Worm (Caenorhabditis elegans): ENCODE results near the gene C45B2.6.
A peak's percentile ranks its signal among the peaks of the same experiment; 100 is the strongest.

Gene C45B2.6

ce11 chrX:6097551-6097950 lies 44.9 kb downstream of the C45B2.6 start, which contains the start of gene C15H9.4:
C15H9.4 (plus strand) TSS chrX:6097643.
- peak; percentile 53 for TF ChIP-seq tbx-2 (tag; optimal IDR thresholded peaks at IDR 0.05)
- TF ChIP-seq tbx-7 (tag; optimal IDR thresholded peaks at IDR 0.05), result no peak
- TF ChIP-seq ceh-9 (tag; optimal IDR thresholded peaks at IDR 0.05), result no peak
- TF ChIP-seq unc-55 (GFP tag; optimal IDR thresholded peaks at IDR 0.05), result peak; percentile 31
- no peak for TF ChIP-seq pax-1 (tag; optimal IDR thresholded peaks at IDR 0.05)
- peak; percentile 76 for TF ChIP-seq sox-2 (GFP tag; IDR thresholded peaks at IDR 0.05)
- no peak for TF ChIP-seq hlh-8 (tag; optimal IDR thresholded peaks at IDR 0.05)
- TF ChIP-seq npax-4 (tag; optimal IDR thresholded peaks at IDR 0.05), result no peak
- TF ChIP-seq K09A11.1 (tag; optimal IDR thresholded peaks at IDR 0.05; ENCODE audit: insufficient read depth), result no peak
- peak; percentile 71 for TF ChIP-seq pha-2 (tag; optimal IDR thresholded peaks at IDR 0.05)
- peak; percentile 61 for TF ChIP-seq unc-42 (tag; optimal IDR thresholded peaks at IDR 0.05)
- no peak for TF ChIP-seq gmeb-2 (tag; optimal IDR thresholded peaks at IDR 0.05)
- peak; percentile 6 for TF ChIP-seq ceh-19 (GFP tag; optimal IDR thresholded peaks at IDR 0.05)
- peak; percentile 74 for TF ChIP-seq nfya-1 (tag; optimal IDR thresholded peaks at IDR 0.05)
- TF ChIP-seq ceh-48 (tag; optimal IDR thresholded peaks at IDR 0.05), result peak; percentile 14
- TF ChIP-seq rnt-1 (tag; optimal IDR thresholded peaks at IDR 0.05), result peak; percentile 2
- peak; percentile 56 for TF ChIP-seq sdc-2 (tag; optimal IDR thresholded peaks at IDR 0.05)
- TF ChIP-seq unc-86 (tag; optimal IDR thresholded peaks at IDR 0.05), result no peak
- peak; percentile 40 for TF ChIP-seq ceh-14 (tag; optimal IDR thresholded peaks at IDR 0.05)
- TF ChIP-seq fkh-6 (tag; optimal IDR thresholded peaks at IDR 0.05), result no peak
- peak; percentile 23 for TF ChIP-seq ref-2 (tag; optimal IDR thresholded peaks at IDR 0.05)
- no peak for TF ChIP-seq ets-4 (tag; optimal IDR thresholded peaks at IDR 0.05)
- TF ChIP-seq dve-1 (tag; optimal IDR thresholded peaks at IDR 0.05), result no peak
- peak; percentile 57 for TF ChIP-seq ceh-31 (tag; optimal IDR thresholded peaks at IDR 0.05)
- TF ChIP-seq ceh-30 (tag; optimal IDR thresholded peaks at IDR 0.05), result no peak

- TF ChIP-seq elt-2 (tag; optimal IDR thresholded peaks at IDR 0.05) (peak; percentile 47), hlh-8 (tag; optimal IDR thresholded peaks at IDR 0.05) (no peak), nhr-11 (tag; optimal IDR thresholded peaks at IDR 0.05) (no peak)
These were observed 45.7 kb downstream of the C45B2.6 start for ce11 chrX:6098420-6098819.

- TF ChIP-seq unc-3 (GFP tag; conservative IDR thresholded peaks at IDR 0.05) (no peak), unc-3 (tag; optimal IDR thresholded peaks at IDR 0.05) (no peak), elt-4 (tag; optimal IDR thresholded peaks at IDR 0.05) (no peak), ahr-1 (tag; optimal IDR thresholded peaks at IDR 0.05) (no peak), ceh-19 (GFP tag; optimal IDR thresholded peaks at IDR 0.05) (no peak), K09A11.1 (tag; optimal IDR thresholded peaks at IDR 0.05; ENCODE audit: insufficient read depth) (no peak), sdc-2 (tag; optimal IDR thresholded peaks at IDR 0.05) (no peak), ceh-22 (tag; optimal IDR thresholded peaks at IDR 0.05) (no peak), pag-3 (tag; optimal IDR thresholded peaks at IDR 0.05; ENCODE audit: borderline replicate concordance) (no peak), pha-4 (tag; optimal IDR thresholded peaks at IDR 0.05) (no peak), ceh-48 (tag; optimal IDR thresholded peaks at IDR 0.05) (no peak), sox-4 (tag; optimal IDR thresholded peaks at IDR 0.05) (no peak), hlh-13 (GFP tag; optimal IDR thresholded peaks at IDR 0.05) (no peak), ama-1 (optimal IDR thresholded peaks at IDR 0.05) (no peak), ztf-16 (tag; optimal IDR thresholded peaks at IDR 0.05) (no peak)
These were observed 47.9 kb downstream of the C45B2.6 start for ce11 chrX:6100395-6101099.

ce11 chrX:6103297-6103696 lies 50.6 kb downstream of the C45B2.6 start, which contains the start of gene C15H9.11:
C15H9.11 (minus strand) TSS chrX:6103397.
- TF ChIP-seq K02D7.2 (tag; optimal IDR thresholded peaks at IDR 0.05) (no peak), hlh-6 (tag; optimal IDR thresholded peaks at IDR 0.05) (no peak), ceh-24 (tag; optimal IDR thresholded peaks at IDR 0.05) (no peak), pha-2 (tag; optimal IDR thresholded peaks at IDR 0.05) (no peak), hlh-15 (tag; optimal IDR thresholded peaks at IDR 0.05) (no peak), elt-4 (tag; optimal IDR thresholded peaks at IDR 0.05) (no peak), dmd-4 (tag; optimal IDR thresholded peaks at IDR 0.05; ENCODE audit: borderline replicate concordance) (no peak), sox-2 (GFP tag; IDR thresholded peaks at IDR 0.05) (no peak), pros-1 (tag; optimal IDR thresholded peaks at IDR 0.05) (no peak), nhr-232 (tag; optimal IDR thresholded peaks at IDR 0.05) (no peak), T23F11.4 (GFP tag; optimal IDR thresholded peaks at IDR 0.05) (no peak)
